Worm (Caenorhabditis elegans): ENCODE measurements around the gene haf-1.

ce11 chrIV:17417723-17418122 is 41.5 kb downstream of the haf-1 start, which contains the start of gene npr-26:
- TF ChIP-seq ceh-82 (tag; optimal IDR thresholded peaks at IDR 0.05) (no peak), efl-1 (optimal IDR thresholded peaks at IDR 0.05) (no peak), efl-1 (GFP tag; optimal IDR thresholded peaks at IDR 0.05 in 1 of 2) (no peak), sptf-1 (tag; optimal IDR thresholded peaks at IDR 0.05) (no peak), mep-1 (tag; optimal IDR thresholded peaks at IDR 0.05) (no peak), snpc-4 (tag; optimal IDR thresholded peaks at IDR 0.05) (no peak), elt-2 (tag; optimal IDR thresholded peaks at IDR 0.05) (no peak), fos-1 (tag; optimal IDR thresholded peaks at IDR 0.05) (no peak), unc-62 (GFP tag; optimal IDR thresholded peaks at IDR 0.05) (no peak), ztf-11 (tag; optimal IDR thresholded peaks at IDR 0.05) (no peak), zag-1 (tag; optimal IDR thresholded peaks at IDR 0.05) (no peak), ama-1 (optimal IDR thresholded peaks at IDR 0.05) (no peak), dpl-1 (GFP tag; optimal IDR thresholded peaks at IDR 0.05) (no peak), xbp-1 (tag; optimal IDR thresholded peaks at IDR 0.05) (no peak), irx-1 (tag; optimal IDR thresholded peaks at IDR 0.05) (no peak)
